Fruit fly (Drosophila melanogaster) whole organism, embryonic: Measurements from ENCODE around the gene CG11030.

Experiments
- CG14667 ChIP-seq: fragments of 200-800 bp; sonication (Bioruptor generic); IDR thresholded peaks from 2 replicates; pipeline ENCODE4 v1.3.6; 2022; ENCODE audit warnings: missing biosample characterization, missing genetic modification characterization
- CG18764 ChIP-seq: fragments of 200-800 bp; sonication (Bioruptor generic); optimal IDR thresholded peaks from 3 replicates; lab custom pipeline; 2016; ENCODE audit warnings: missing biosample characterization, missing genetic modification characterization
- PHDP ChIP-seq: fragments of 200-800 bp; sonication (Bioruptor generic); optimal IDR thresholded peaks from 3 replicates; lab custom pipeline; 2018; ENCODE audit warnings: missing biosample characterization, mild to moderate bottlenecking, missing genetic modification characterization, moderate library complexity
- Poxn ChIP-seq: fragments of 200-800 bp; sonication (Bioruptor generic); IDR thresholded peaks from 2 replicates; pipeline ENCODE4 v1.3.6; 2022; ENCODE audit warnings: missing biosample characterization, missing genetic modification characterization
- grn ChIP-seq: fragments of 200-800 bp; sonication (Bioruptor generic); optimal IDR thresholded peaks from 3 replicates; lab custom pipeline; 2017; ENCODE audit warnings: missing biosample characterization, missing genetic modification characterization
- hth ChIP-seq: fragments of >200 bp; optimal IDR thresholded peaks from 2 replicates; lab custom pipeline; 2017; ENCODE audit warnings: inconsistent platforms
- mld ChIP-seq: fragments of 200-800 bp; sonication (Bioruptor generic); IDR thresholded peaks from 3 replicates; pipeline ENCODE4 v1.3.6; 2022; ENCODE audit warnings: missing biosample characterization, missing genetic modification characterization; ENCODE audit not compliant: partially characterized antibody

- TF ChIP-seq hth (lab: Kevin White, UChicago) (no peak), mld (GFP tag; lab: Robert Waterston, UW) (no peak), CG18764 (GFP tag; lab: Kevin White, UChicago) (no peak), Poxn (GFP tag; lab: Robert Waterston, UW) (no peak), PHDP (tag; lab: Kevin White, UChicago) (peak; percentile 41), grn (GFP tag; lab: Kevin White, UChicago) (no peak), CG14667 (GFP tag; lab: Robert Waterston, UW) (no peak)
These were observed 19.2 kb downstream of the CG11030 start for dm6 chr2L:5743537-5744148.
